Fruit fly (Drosophila melanogaster) whole organism, wandering third instar larva: ENCODE measurements around the gene Mco4.

ENCODE experiments used
- CrebA ChIP-seq: fragments of 200-800 bp; sonication (Bioruptor generic); optimal IDR thresholded peaks from 2 replicates; lab custom pipeline; 2016; ENCODE audit warnings: missing biosample characterization, mild to moderate bottlenecking, missing genetic modification characterization, borderline replicate concordance
- br ChIP-seq: fragments of 200-800 bp; sonication (Bioruptor generic); optimal IDR thresholded peaks from 2 replicates; lab custom pipeline; 2016; ENCODE audit warnings: missing biosample characterization, missing genetic modification characterization
- fru ChIP-seq: fragments of 200-800 bp; sonication (Bioruptor generic); optimal IDR thresholded peaks from 3 replicates; lab custom pipeline; 2016; ENCODE audit warnings: missing biosample characterization, mild to moderate bottlenecking, missing genetic modification characterization
- woc ChIP-seq: sonication (Bioruptor generic); optimal IDR thresholded peaks from 2 replicates; lab custom pipeline; 2016; ENCODE audit warnings: missing biosample characterization, mild to moderate bottlenecking, missing genetic modification characterization

DNA sequence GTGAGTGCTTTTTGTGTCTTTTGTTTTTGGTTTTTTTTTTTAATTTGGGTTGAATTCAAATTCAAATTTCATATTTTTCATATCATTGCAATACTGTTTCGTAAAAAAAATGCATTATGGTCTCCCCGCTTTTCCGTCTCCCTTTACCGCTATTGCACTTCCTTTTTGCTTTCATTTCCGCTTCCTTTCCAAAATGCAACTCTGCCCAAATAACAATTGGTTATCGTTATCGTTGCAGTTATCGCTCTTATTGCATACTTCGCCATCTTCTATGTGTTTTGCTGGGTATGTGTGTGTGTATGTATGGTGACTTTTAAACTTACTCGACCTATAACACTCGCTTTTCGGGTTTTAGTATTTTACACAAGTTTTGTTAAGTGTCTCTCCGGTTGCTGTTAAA is 9.2 kb upstream of the Mco4 start:
- TF ChIP-seq fru (GFP tag; lab: Kevin White, UChicago) (no peak), CrebA (GFP tag; lab: Kevin White, UChicago) (no peak), br (no peak), woc (no peak)
